Fruit fly (Drosophila melanogaster) whole organism, embryonic: ENCODE data around the gene Targ2.

Source experiments
- Adf1 ChIP-seq: fragments of 200-800 bp; sonication (Bioruptor generic); IDR thresholded peaks from 2 replicates; pipeline ENCODE4 v1.3.6; 2022; ENCODE audit warnings: missing biosample characterization, missing genetic modification characterization
- BtbVII ChIP-seq: fragments of 200-800 bp; sonication (Bioruptor generic); optimal IDR thresholded peaks from 3 replicates; lab custom pipeline; 2017; ENCODE audit warnings: missing biosample characterization, mild to moderate bottlenecking, missing genetic modification characterization
- Bteb2 ChIP-seq: fragments of 200-800 bp; sonication (Bioruptor generic); optimal IDR thresholded peaks from 2 replicates; lab custom pipeline; 2016; ENCODE audit warnings: missing biosample characterization, missing genetic modification characterization
- CG10543 ChIP-seq: fragments of 200-800 bp; sonication (Bioruptor generic); optimal IDR thresholded peaks from 3 replicates; lab custom pipeline; 2017; ENCODE audit warnings: missing biosample characterization, mild to moderate bottlenecking, missing genetic modification characterization, moderate library complexity
- CG11093 ChIP-seq: fragments of 200-800 bp; sonication (Bioruptor generic); IDR thresholded peaks from 3 replicates; pipeline ENCODE4 v1.3.6; 2022; ENCODE audit warnings: missing biosample characterization, missing genetic modification characterization
- CG11398 ChIP-seq: fragments of 200-800 bp; sonication (Bioruptor generic); optimal IDR thresholded peaks from 2 replicates; lab custom pipeline; 2016; ENCODE audit warnings: missing biosample characterization, missing genetic modification characterization
- CG11696 ChIP-seq: fragments of 200-800 bp; sonication (Bioruptor generic); IDR thresholded peaks from 2 replicates; pipeline ENCODE4 v1.3.6; 2022; ENCODE audit warnings: missing biosample characterization, missing genetic modification characterization
- CG12391 ChIP-seq: fragments of 200-800 bp; sonication (Bioruptor generic); optimal IDR thresholded peaks from 3 replicates; lab custom pipeline; 2018; ENCODE audit warnings: missing biosample characterization, mild to moderate bottlenecking, missing genetic modification characterization, moderate library complexity
- CG13123 ChIP-seq: fragments of 200-800 bp; sonication (Bioruptor generic); optimal IDR thresholded peaks from 2 replicates; lab custom pipeline; 2016; ENCODE audit warnings: missing biosample characterization, missing genetic modification characterization
- CG14710 ChIP-seq: fragments of 200-800 bp; sonication (Bioruptor generic); optimal IDR thresholded peaks from 3 replicates; lab custom pipeline; 2019; ENCODE audit warnings: missing biosample characterization, mild to moderate bottlenecking, missing genetic modification characterization, moderate library complexity
- CG1647 ChIP-seq: fragments of 200-800 bp; sonication (Bioruptor generic); optimal IDR thresholded peaks from 3 replicates; lab custom pipeline; 2016; ENCODE audit warnings: missing biosample characterization, missing genetic modification characterization
- CG17912 ChIP-seq: fragments of 200-800 bp; sonication (Bioruptor generic); optimal IDR thresholded peaks from 2 replicates; lab custom pipeline; 2018; ENCODE audit warnings: missing biosample characterization, mild to moderate bottlenecking, missing genetic modification characterization
- CG3281 ChIP-seq: fragments of 200-800 bp; sonication (Bioruptor generic); optimal IDR thresholded peaks from 3 replicates; lab custom pipeline; 2017; ENCODE audit warnings: missing biosample characterization, mild to moderate bottlenecking, missing genetic modification characterization
- CG34422 ChIP-seq: fragments of 200-800 bp; sonication (Bioruptor generic); IDR thresholded peaks from 3 replicates; pipeline ENCODE4 v1.3.6; 2022; ENCODE audit warnings: missing biosample characterization, missing genetic modification characterization
- CG4424 ChIP-seq: fragments of 200-800 bp; sonication (Bioruptor generic); optimal IDR thresholded peaks from 3 replicates; lab custom pipeline; 2016; ENCODE audit warnings: missing biosample characterization, missing genetic modification characterization
- CG5953 ChIP-seq: fragments of 200-800 bp; sonication (Bioruptor generic); IDR thresholded peaks from 2 replicates; pipeline ENCODE4 v1.3.6; 2022; ENCODE audit warnings: missing biosample characterization, missing genetic modification characterization
- CG6854 ChIP-seq: fragments of 200-800 bp; sonication (Bioruptor generic); optimal IDR thresholded peaks from 3 replicates; lab custom pipeline; 2017; ENCODE audit warnings: missing biosample characterization, mild to moderate bottlenecking, missing genetic modification characterization
- CG7928 ChIP-seq: fragments of 200-800 bp; sonication (Bioruptor generic); optimal IDR thresholded peaks from 2 replicates; lab custom pipeline; 2017; ENCODE audit warnings: missing biosample characterization, mild to moderate bottlenecking, missing genetic modification characterization
- CG7963 ChIP-seq: fragments of 200-800 bp; sonication (Bioruptor generic); IDR thresholded peaks from 3 replicates; pipeline ENCODE4 v1.3.6; 2022; ENCODE audit warnings: missing biosample characterization, missing genetic modification characterization; ENCODE audit not compliant: partially characterized antibody
- CG9727 ChIP-seq: fragments of 200-800 bp; sonication (Bioruptor generic); optimal IDR thresholded peaks from 3 replicates; lab custom pipeline; 2017; ENCODE audit warnings: missing biosample characterization, mild to moderate bottlenecking, missing genetic modification characterization
- CG9797 ChIP-seq: fragments of 200-800 bp; sonication (Bioruptor generic); optimal IDR thresholded peaks from 3 replicates; lab custom pipeline; 2018; ENCODE audit warnings: missing biosample characterization, mild to moderate bottlenecking, missing genetic modification characterization
- CTCF ChIP-seq: fragments of 200-800 bp; sonication (Bioruptor generic); optimal IDR thresholded peaks from 2 replicates; lab custom pipeline; 2017; ENCODE audit warnings: missing biosample characterization, mild to moderate bottlenecking, missing genetic modification characterization, moderate library complexity
- Deaf1 ChIP-seq: fragments of 200-800 bp; optimal IDR thresholded peaks from 3 replicates; lab custom pipeline; 2019; ENCODE audit warnings: missing biosample characterization, mild to moderate bottlenecking, missing genetic modification characterization, moderate library complexity
- Dp ChIP-seq: fragments of 200-800 bp; sonication (Bioruptor generic); optimal IDR thresholded peaks from 2 replicates; lab custom pipeline; 2018; ENCODE audit warnings: missing biosample characterization, mild to moderate bottlenecking, missing genetic modification characterization, moderate library complexity
- E2f2 ChIP-seq: fragments of 200-800 bp; sonication (Bioruptor generic); IDR thresholded peaks from 2 replicates; pipeline ENCODE4 v1.3.6; 2022; ENCODE audit warnings: missing biosample characterization, missing genetic modification characterization
- Gsc ChIP-seq: fragments of 200-800 bp; sonication (Bioruptor generic); IDR thresholded peaks from 2 replicates; pipeline ENCODE4 v1.3.6; 2022; ENCODE audit warnings: missing biosample characterization, missing genetic modification characterization
- HLH4C ChIP-seq: fragments of 200-800 bp; sonication (Bioruptor generic); IDR thresholded peaks from 3 replicates; pipeline ENCODE4 v1.3.6; 2022; ENCODE audit warnings: missing biosample characterization, missing genetic modification characterization; ENCODE audit not compliant: partially characterized antibody
- Hand ChIP-seq: fragments of 200-800 bp; sonication (Bioruptor generic); optimal IDR thresholded peaks from 2 replicates; lab custom pipeline; 2017; ENCODE audit warnings: mild to moderate bottlenecking, missing biosample characterization, missing genetic modification reagents, missing genetic modification characterization
- Hr3 ChIP-seq: fragments of 200-800 bp; sonication (Bioruptor generic); optimal IDR thresholded peaks from 3 replicates; lab custom pipeline; 2016; ENCODE audit warnings: missing biosample characterization, missing genetic modification characterization
- Jarid2 ChIP-seq: fragments of 200-800 bp; sonication (Bioruptor generic); optimal IDR thresholded peaks from 3 replicates; lab custom pipeline; 2017; ENCODE audit warnings: mild to moderate bottlenecking, missing biosample characterization, missing genetic modification reagents, missing genetic modification characterization
- Meics ChIP-seq: fragments of 200-800 bp; sonication (Bioruptor generic); optimal IDR thresholded peaks from 2 replicates; lab custom pipeline; 2017; ENCODE audit warnings: missing biosample characterization, mild to moderate bottlenecking, missing genetic modification characterization
- NFAT ChIP-seq: fragments of 200-800 bp; sonication (Bioruptor generic); IDR thresholded peaks from 2 replicates; pipeline ENCODE4 v1.3.6; 2022; ENCODE audit warnings: missing biosample characterization, missing genetic modification characterization
- Nf-YB ChIP-seq: fragments of 200-800 bp; sonication (Bioruptor generic); optimal IDR thresholded peaks from 3 replicates; lab custom pipeline; 2019; ENCODE audit warnings: missing biosample characterization, mild to moderate bottlenecking, missing genetic modification characterization, moderate library complexity
- Ptx1 ChIP-seq: fragments of 200-800 bp; sonication (Bioruptor generic); IDR thresholded peaks from 2 replicates; pipeline ENCODE4 v1.3.6; 2022; ENCODE audit warnings: missing biosample characterization, missing genetic modification characterization
- Rx ChIP-seq: fragments of 200-800 bp; sonication (Bioruptor generic); IDR thresholded peaks from 2 replicates; pipeline ENCODE4 v1.3.6; 2022; ENCODE audit warnings: missing biosample characterization, missing genetic modification characterization
- Six4 ChIP-seq: fragments of 200-800 bp; sonication (Bioruptor generic); optimal IDR thresholded peaks from 2 replicates; lab custom pipeline; 2016; ENCODE audit warnings: missing biosample characterization, missing genetic modification characterization
- TFAM ChIP-seq: fragments of 200-800 bp; sonication (Bioruptor generic); optimal IDR thresholded peaks from 2 replicates; lab custom pipeline; 2017; ENCODE audit warnings: missing biosample characterization, missing genetic modification characterization, inconsistent platforms
- Usf ChIP-seq: fragments of 200-800 bp; sonication (Bioruptor generic); optimal IDR thresholded peaks from 2 replicates; lab custom pipeline; 2017; ENCODE audit warnings: missing genotype, missing biosample characterization, missing genetic modification characterization
- ab ChIP-seq: fragments of 200-800 bp; sonication (Bioruptor generic); optimal IDR thresholded peaks from 2 replicates; lab custom pipeline; 2016; ENCODE audit warnings: missing biosample characterization, missing genetic modification characterization
- ap ChIP-seq: fragments of 200-800 bp; sonication (Bioruptor generic); IDR thresholded peaks from 2 replicates; pipeline ENCODE4 v1.3.6; 2022; ENCODE audit warnings: missing biosample characterization, missing genetic modification characterization
- bab2 ChIP-seq: fragments of 200-800 bp; sonication (Bioruptor generic); optimal IDR thresholded peaks from 2 replicates; lab custom pipeline; 2016; ENCODE audit warnings: missing biosample characterization, missing genetic modification characterization
- cato ChIP-seq: fragments of 200-800 bp; sonication (Bioruptor generic); optimal IDR thresholded peaks from 2 replicates; lab custom pipeline; 2016; ENCODE audit warnings: missing biosample characterization, missing genetic modification characterization, borderline replicate concordance
- dimm ChIP-seq: fragments of 200-800 bp; sonication (Bioruptor generic); IDR thresholded peaks from 2 replicates; pipeline ENCODE4 v1.3.6; 2022; ENCODE audit warnings: missing biosample characterization, missing genetic modification characterization
- ems ChIP-seq: fragments of 200-800 bp; sonication (Bioruptor generic); optimal IDR thresholded peaks from 3 replicates; lab custom pipeline; 2016; ENCODE audit warnings: missing biosample characterization, missing genetic modification characterization
- fd102C ChIP-seq: fragments of 200-800 bp; sonication (Bioruptor generic); optimal IDR thresholded peaks from 2 replicates; lab custom pipeline; 2018; ENCODE audit warnings: missing biosample characterization, mild to moderate bottlenecking, missing genetic modification characterization, moderate library complexity
- fd3F ChIP-seq: fragments of 200-800 bp; sonication (Bioruptor generic); optimal IDR thresholded peaks from 2 replicates; lab custom pipeline; 2018; ENCODE audit warnings: missing biosample characterization, mild to moderate bottlenecking, missing genetic modification characterization, moderate library complexity
- fu2 ChIP-seq: fragments of 200-800 bp; sonication (Bioruptor generic); optimal IDR thresholded peaks from 2 replicates; lab custom pipeline; 2016; ENCODE audit warnings: missing biosample characterization, missing genetic modification characterization
- phol ChIP-seq: fragments of 200-800 bp; sonication (Bioruptor generic); optimal IDR thresholded peaks from 3 replicates; lab custom pipeline; 2018; ENCODE audit warnings: missing biosample characterization, mild to moderate bottlenecking, missing genetic modification characterization, moderate library complexity
- pum ChIP-seq: fragments of 200-800 bp; sonication (Bioruptor generic); optimal IDR thresholded peaks from 2 replicates; lab custom pipeline; 2016; ENCODE audit warnings: missing biosample characterization, missing genetic modification characterization
- ssp ChIP-seq: fragments of 200-800 bp; sonication (Bioruptor generic); IDR thresholded peaks from 2 replicates; pipeline ENCODE4 v1.3.6; 2022; ENCODE audit warnings: missing biosample characterization, missing genetic modification characterization
- unc-4 ChIP-seq: fragments of 200-800 bp; sonication (Bioruptor generic); IDR thresholded peaks from 2 replicates; pipeline ENCODE4 v1.3.6; 2022; ENCODE audit warnings: missing biosample characterization, missing genetic modification characterization; ENCODE audit not compliant: partially characterized antibody
- usp ChIP-seq: fragments of >200 bp; optimal IDR thresholded peaks from 2 replicates; lab custom pipeline; 2017; ENCODE audit warnings: missing biosample characterization, missing genetic modification characterization

Gene Targ2

DNA sequence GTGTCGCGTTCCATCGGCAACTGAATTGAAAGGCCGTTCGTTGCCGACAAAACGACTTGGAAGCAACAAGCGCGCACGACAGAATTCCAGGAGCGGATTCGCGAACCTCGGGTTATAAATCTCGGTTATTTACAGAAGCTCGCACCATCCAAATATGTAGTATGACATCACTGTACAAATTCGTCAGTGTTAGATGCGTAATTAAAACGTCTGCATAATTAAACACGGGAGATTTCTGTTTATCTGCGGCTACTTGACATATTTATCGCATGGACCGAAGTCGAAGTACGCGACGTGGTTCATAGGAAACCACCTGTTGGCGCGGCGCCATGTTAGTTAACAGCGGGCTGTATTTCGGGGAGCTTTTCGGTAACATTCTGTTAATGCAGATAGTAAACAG is 31.1 kb downstream of the Targ2 start, which contains the start of gene Ac78C (continued):
- TF ChIP-seq NFAT (peak; percentile 95), unc-4 (GFP tag; lab: Robert Waterston, UW) (no peak), cato (peak; percentile 42), phol (peak; percentile 66), Rx (GFP tag; lab: Robert Waterston, UW) (peak; percentile 68), CG11398 (peak; percentile 58), CTCF (GFP tag; lab: Kevin White, UChicago) (peak; percentile 47), Gsc (GFP tag; lab: Robert Waterston, UW) (0 out of 2 replicates have a peak, but pooled peaks have one; percentile 32), CG3281 (GFP tag; lab: Kevin White, UChicago) (peak; percentile 92), CG34422 (GFP tag; lab: Robert Waterston, UW) (peak; percentile 89), Dp (GFP tag; lab: Kevin White, UChicago) (peak; percentile 6), Usf (GFP tag; lab: Kevin White, UChicago) (peak; percentile 48), CG9727 (GFP tag; lab: Kevin White, UChicago) (peak; percentile 14), CG13123 (GFP tag; lab: Kevin White, UChicago) (peak; percentile 47), CG14710 (tag; lab: Kevin White, UChicago) (no peak), E2f2 (GFP tag; lab: Robert Waterston, UW) (peak; percentile 16), fd102C (GFP tag; lab: Kevin White, UChicago) (no peak), bab2 (GFP tag; lab: Kevin White, UChicago) (peak; percentile 90), Bteb2 (GFP tag; lab: Kevin White, UChicago) (peak; percentile 72), Deaf1 (peak; percentile 96), CG11696 (GFP tag; lab: Robert Waterston, UW) (0 out of 2 replicates have a peak, but pooled peaks have one; percentile 47), CG7928 (GFP tag; lab: Kevin White, UChicago) (peak; percentile 65), pum (GFP tag; lab: Kevin White, UChicago) (peak; percentile 84), CG7963 (GFP tag; lab: Robert Waterston, UW) (no peak), CG10543 (GFP tag; lab: Kevin White, UChicago) (peak; percentile 96), ssp (GFP tag; lab: Robert Waterston, UW) (peak; percentile 63), CG4424 (GFP tag; lab: Kevin White, UChicago) (peak; percentile 66), Hr3 (GFP tag; lab: Kevin White, UChicago) (peak; percentile 59), Hand (GFP tag; lab: Kevin White, UChicago) (peak; percentile 89), CG11093 (GFP tag; lab: Robert Waterston, UW) (peak; percentile 66; the same call in 2 of the 3 replicates), Six4 (GFP tag; lab: Kevin White, UChicago) (peak; percentile 61), CG1647 (GFP tag; lab: Kevin White, UChicago) (peak; percentile 83), Ptx1 (GFP tag; lab: Robert Waterston, UW) (peak; percentile 88), ab (peak; percentile 64), CG17912 (GFP tag; lab: Kevin White, UChicago) (peak; percentile 84), dimm (0 out of 2 replicates have a peak, but pooled peaks have one; percentile 36), ap (GFP tag; lab: Robert Waterston, UW) (peak; percentile 64), HLH4C (GFP tag; lab: Robert Waterston, UW) (peak; percentile 57; the same call in 2 of the 3 replicates), CG12391 (tag; lab: Kevin White, UChicago) (no peak), CG9797 (no peak), Adf1 (GFP tag; lab: Robert Waterston, UW) (peak; percentile 72), fd3F (GFP tag; lab: Kevin White, UChicago) (peak; percentile 88), fu2 (GFP tag; lab: Kevin White, UChicago) (peak; percentile 77), BtbVII (GFP tag; lab: Kevin White, UChicago) (peak; percentile 90), ems (peak; percentile 85), TFAM (GFP tag; lab: Kevin White, UChicago) (peak; percentile 4), Meics (GFP tag; lab: Kevin White, UChicago) (peak; percentile 89), CG6854 (peak; percentile 77), CG5953 (GFP tag; lab: Robert Waterston, UW) (peak; percentile 67), Nf-YB (GFP tag; lab: Kevin White, UChicago) (no peak), usp (GFP tag; lab: Kevin White, UChicago) (no peak), Jarid2 (GFP tag; lab: Kevin White, UChicago) (peak; percentile 64)
